Worm (Caenorhabditis elegans): ENCODE measurements around the gene Y55F3AM.5.

DNA sequence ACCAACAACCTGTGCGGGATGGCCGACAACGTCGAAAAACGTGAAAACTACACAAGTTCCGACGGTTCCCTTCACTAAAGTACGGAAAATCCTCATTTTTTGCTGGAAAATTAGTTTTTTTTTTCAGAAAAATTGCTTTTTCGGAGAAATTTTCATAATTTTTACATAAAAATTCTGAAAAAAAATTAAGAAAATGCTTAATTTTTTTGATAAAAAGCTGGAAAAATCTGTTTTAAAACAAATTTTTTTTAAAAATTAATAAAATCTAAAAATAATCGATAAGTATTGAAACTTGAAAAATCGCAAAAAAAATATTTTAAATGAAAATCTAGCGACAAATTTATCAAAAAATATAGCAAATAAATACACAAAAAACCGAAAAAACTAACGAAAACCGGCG is 6.7 kb downstream of the Y55F3AM.5 start, which contains the start of gene immp-2:
- TF ChIP-seq nhr-76 (tag; optimal IDR thresholded peaks at IDR 0.05) (no peak), blmp-1 (tag; optimal IDR thresholded peaks at IDR 0.05) (no peak)
